Worm (Caenorhabditis elegans): ENCODE data around the gene R01H2.2.

ce11 chrIII:7067385-7067896, 11.1 kb downstream of the R01H2.2 start, which contains the start of gene ger-1:
- no peak for TF ChIP-seq W03F9.2 (tag; optimal IDR thresholded peaks at IDR 0.05)
- no peak for TF ChIP-seq him-1 (tag; optimal IDR thresholded peaks at IDR 0.05)

All from whole organism, L4/young adult.